Worm (Caenorhabditis elegans) whole organism, young adult: ENCODE data around the gene acy-3.

Experiments used
- B0336.3 ChIP-seq: fragments of 200-800 bp; sonication (Bioruptor generic); IDR thresholded peaks from 2 replicates; pipeline ENCODE4 v1.3.6; 2022; ENCODE audit warnings: missing genetic modification characterization, missing compliant biosample characterization
- D2030.7 ChIP-seq: fragments of 200-800 bp; sonication (Bioruptor generic); IDR thresholded peaks from 2 replicates; pipeline ENCODE4 v1.3.6; 2022; ENCODE audit warnings: missing genetic modification reagents, missing genetic modification characterization, missing compliant biosample characterization
- F33H1.4 ChIP-seq: fragments of 200-800 bp; sonication (Bioruptor generic); IDR thresholded peaks from 2 replicates; pipeline ENCODE4 v1.3.6; 2022; ENCODE audit warnings: missing genetic modification reagents, missing genetic modification characterization, missing compliant biosample characterization
- F57A8.1 ChIP-seq: fragments of 200-800 bp; sonication (Bioruptor generic); optimal IDR thresholded peaks from 2 replicates; lab custom pipeline; 2018; ENCODE audit warnings: mild to moderate bottlenecking, missing genetic modification characterization, moderate library complexity, missing compliant biosample characterization
- F57C9.4 ChIP-seq: sonication (generic microtip); optimal IDR thresholded peaks from 2 replicates; lab custom pipeline; 2017; ENCODE audit warnings: mild to moderate bottlenecking, missing genetic modification characterization, missing compliant biosample characterization
- T26A5.8 ChIP-seq: sonication (generic microtip); optimal IDR thresholded peaks from 2 replicates; lab custom pipeline; 2016; ENCODE audit warnings: missing genetic modification characterization, missing compliant biosample characterization
- Y53F4B.3 ChIP-seq: fragments of 200-800 bp; sonication (Bioruptor generic); IDR thresholded peaks from 2 replicates; pipeline ENCODE4 v1.3.6; 2022; ENCODE audit warnings: missing genetic modification reagents, missing genetic modification characterization, missing compliant biosample characterization
- Y79H2A.3 ChIP-seq: fragments of 200-800 bp; sonication (Bioruptor generic); conservative IDR thresholded peaks from 2 replicates; pipeline ENCODE4 v1.3.6; 2022; ENCODE audit warnings: missing genetic modification reagents, missing genetic modification characterization, missing compliant biosample characterization
- athp-1 ChIP-seq: sonication (generic microtip); optimal IDR thresholded peaks from 2 replicates; lab custom pipeline; 2017; ENCODE audit warnings: mild to moderate bottlenecking, missing genetic modification characterization, missing compliant biosample characterization
- attf-5 ChIP-seq: fragments of 200-800 bp; sonication (Bioruptor generic); optimal IDR thresholded peaks from 2 replicates; lab custom pipeline; 2018; ENCODE audit warnings: mild to moderate bottlenecking, missing genetic modification characterization, missing compliant biosample characterization
- bed-2 ChIP-seq: fragments of 200-800 bp; sonication (Bioruptor generic); IDR thresholded peaks from 2 replicates; pipeline ENCODE4 v1.3.6; 2022; ENCODE audit warnings: missing genetic modification reagents, missing genetic modification characterization, missing compliant biosample characterization
- ceh-40 ChIP-seq: fragments of 200-800 bp; sonication (Bioruptor generic); IDR thresholded peaks from 2 replicates; pipeline ENCODE4 v1.3.6; 2022; ENCODE audit warnings: missing genetic modification characterization, missing compliant biosample characterization
- ceh-91 ChIP-seq: fragments of 200-800 bp; sonication (Bioruptor generic); IDR thresholded peaks from 2 replicates; pipeline ENCODE4 v1.3.6; 2022; ENCODE audit warnings: missing genetic modification reagents, missing genetic modification characterization, missing compliant biosample characterization
- chd-7 ChIP-seq: sonication (generic microtip); optimal IDR thresholded peaks from 2 replicates; lab custom pipeline; 2016; ENCODE audit warnings: mild to moderate bottlenecking, missing genetic modification characterization, moderate library complexity, missing compliant biosample characterization
- dpl-1 ChIP-seq: fragments of 150-350 bp; optimal IDR thresholded peaks from 2 replicates; lab custom pipeline; 2014; ENCODE audit warnings: missing biosample characterization, missing genetic modification reagents, missing genetic modification characterization
- efl-1 ChIP-seq: fragments of 150-350 bp; optimal IDR thresholded peaks from 2 replicates; lab custom pipeline; 2014; ENCODE audit warnings: missing biosample characterization, missing genetic modification reagents, missing genetic modification characterization
- fkh-3 ChIP-seq: sonication (generic microtip); optimal IDR thresholded peaks from 2 replicates; lab custom pipeline; 2016; ENCODE audit warnings: mild to moderate bottlenecking, missing genetic modification characterization, missing compliant biosample characterization
- hmg-1.2 ChIP-seq: fragments of 200-800 bp; sonication (Bioruptor generic); IDR thresholded peaks from 2 replicates; pipeline ENCODE4 v1.3.6; 2022; ENCODE audit warnings: missing genetic modification reagents, missing genetic modification characterization, missing compliant biosample characterization
- hsf-1 ChIP-seq: fragments of 200-800 bp; sonication (Bioruptor generic); IDR thresholded peaks from 2 replicates; pipeline ENCODE4 v1.3.6; 2022; ENCODE audit warnings: missing genetic modification reagents, missing genetic modification characterization, missing compliant biosample characterization
- lag-1 ChIP-seq: fragments of 200-800 bp; sonication (Bioruptor generic); IDR thresholded peaks from 2 replicates; pipeline ENCODE4 v1.3.6; 2022; ENCODE audit warnings: missing genetic modification reagents, missing genetic modification characterization, missing compliant biosample characterization
- let-607 ChIP-seq, 2 experiments: fragments of 200-800 bp in 1 of 2; sonication (Bioruptor generic) in 1 of 2; sonication (generic microtip) in 1 of 2; optimal IDR thresholded peaks; 2 replicates each; lab custom pipeline; 2016 to 2018; ENCODE audit warnings: mild to moderate bottlenecking in 2 of 2, missing compliant biosample characterization in 2 of 2, missing genetic modification characterization in 2 of 2, moderate library complexity in 2 of 2, missing genotype in 1 of 2
- lin-35 ChIP-seq, 3 experiments: fragments of 150-350 bp in 2 of 3; sonication (generic microtip) in 1 of 3; optimal IDR thresholded peaks; 2 replicates each; lab custom pipeline; 2014 to 2018; ENCODE audit warnings: missing biosample characterization in 3 of 3, missing genetic modification characterization in 3 of 3, missing genetic modification reagents in 3 of 3
- madf-6 ChIP-seq: fragments of 200-800 bp; sonication (Bioruptor generic); IDR thresholded peaks from 2 replicates; pipeline ENCODE4 v1.3.6; 2022; ENCODE audit warnings: missing genetic modification reagents, missing genetic modification characterization, missing compliant biosample characterization
- madf-8 ChIP-seq: fragments of 200-800 bp; sonication (Bioruptor generic); conservative IDR thresholded peaks from 2 replicates; pipeline ENCODE4 v1.3.6; 2022; ENCODE audit warnings: missing genetic modification reagents, missing genetic modification characterization, missing compliant biosample characterization
- mcd-1 ChIP-seq: fragments of 200-800 bp; sonication (Bioruptor generic); IDR thresholded peaks from 2 replicates; pipeline ENCODE4 v1.3.6; 2022; ENCODE audit warnings: missing genetic modification reagents, missing genetic modification characterization, missing compliant biosample characterization
- nhr-120 ChIP-seq: fragments of 200-800 bp; sonication (Bioruptor generic); IDR thresholded peaks from 2 replicates; pipeline ENCODE4 v1.3.6; 2022; ENCODE audit warnings: missing genetic modification characterization, missing compliant biosample characterization
- nhr-80 ChIP-seq: sonication (generic microtip); optimal IDR thresholded peaks from 2 replicates; lab custom pipeline; 2016; ENCODE audit warnings: missing genetic modification characterization, missing compliant biosample characterization
- pbrm-1 ChIP-seq: fragments of 200-800 bp; sonication (Bioruptor generic); IDR thresholded peaks from 2 replicates; pipeline ENCODE4 v1.3.6; 2022; ENCODE audit warnings: missing genetic modification reagents, missing genetic modification characterization, missing compliant biosample characterization
- repo-1 ChIP-seq: sonication (generic microtip); optimal IDR thresholded peaks from 2 replicates; lab custom pipeline; 2017; ENCODE audit warnings: mild to moderate bottlenecking, missing genetic modification characterization, missing compliant biosample characterization
- rpc-1 ChIP-seq, 2 experiments: fragments of 150-350 bp in 1 of 2; sonication (generic microtip) in 1 of 2; optimal IDR thresholded peaks; 2 replicates each; lab custom pipeline; 2014 to 2018; ENCODE audit warnings: missing biosample characterization in 1 of 2, missing genetic modification characterization in 1 of 2, missing genetic modification reagents in 1 of 2, missing genotype in 1 of 2
- snpc-3.4 ChIP-seq: sonication (generic microtip); optimal IDR thresholded peaks from 2 replicates; lab custom pipeline; 2017; ENCODE audit warnings: missing genetic modification characterization, mild to moderate bottlenecking, missing compliant biosample characterization, antibody characterized with exemption, moderate library complexity, missing genotype, missing genetic modification reagents
- somi-1 ChIP-seq: fragments of 200-800 bp; sonication (Bioruptor generic); optimal IDR thresholded peaks from 2 replicates; lab custom pipeline; 2018; ENCODE audit warnings: mild to moderate bottlenecking, missing genetic modification characterization, missing compliant biosample characterization
- unc-130 ChIP-seq: sonication (generic microtip); optimal IDR thresholded peaks from 2 replicates; lab custom pipeline; 2016; ENCODE audit warnings: missing genetic modification reagents, missing genetic modification characterization, missing compliant biosample characterization
- ztf-6 ChIP-seq: fragments of 200-800 bp; sonication (Bioruptor generic); IDR thresholded peaks from 2 replicates; pipeline ENCODE4 v1.3.6; 2022; ENCODE audit warnings: missing genetic modification reagents, missing genetic modification characterization, missing compliant biosample characterization

acy-3 gene

DNA sequence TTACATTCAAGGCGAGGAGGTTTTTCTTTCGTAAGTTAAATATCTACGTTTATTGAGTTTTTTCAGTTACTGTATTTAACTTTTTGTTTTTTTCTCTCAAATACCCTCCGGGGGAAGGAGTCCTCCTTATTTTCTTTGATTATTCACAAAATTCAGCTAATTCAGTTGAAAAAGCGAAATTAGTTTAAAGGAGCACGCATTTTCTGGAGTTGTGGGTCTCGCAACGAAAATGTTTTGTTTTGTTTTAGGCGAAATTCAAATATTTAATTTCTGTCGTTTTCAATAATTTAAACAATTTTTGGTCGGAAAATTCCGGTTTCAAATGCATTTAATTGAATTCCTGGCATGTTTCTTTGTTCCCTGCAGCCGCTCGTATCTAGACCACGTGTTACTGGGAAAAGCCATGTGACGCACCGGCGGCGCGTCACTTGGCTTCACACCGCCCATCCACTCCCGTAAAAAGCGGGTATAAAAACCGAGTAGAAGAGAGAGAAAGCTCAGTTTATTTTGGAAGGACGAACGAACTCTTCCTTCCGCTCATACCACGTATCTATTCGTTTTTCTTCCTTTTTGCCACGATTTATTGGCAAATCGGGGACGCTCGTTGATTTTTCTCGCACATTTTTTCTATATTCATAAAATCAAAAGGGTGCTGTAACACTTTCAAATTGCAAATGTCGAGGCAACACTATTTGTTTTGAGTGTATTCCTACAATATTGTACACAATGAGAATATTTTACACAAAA is 50.6 kb downstream of the acy-3 start (continued):
- no peak for TF ChIP-seq nhr-120 (GFP tag; lab: Robert Waterston, UW)
- TF ChIP-seq F33H1.4 (GFP tag; lab: Robert Waterston, UW): peak; percentile 70
- peak; percentile 12 for TF ChIP-seq somi-1
- no peak for TF ChIP-seq pbrm-1
- TF ChIP-seq Y53F4B.3: no peak
- TF ChIP-seq bed-2: no peak
- TF ChIP-seq, all 124 proteins: peak for 6

DNA sequence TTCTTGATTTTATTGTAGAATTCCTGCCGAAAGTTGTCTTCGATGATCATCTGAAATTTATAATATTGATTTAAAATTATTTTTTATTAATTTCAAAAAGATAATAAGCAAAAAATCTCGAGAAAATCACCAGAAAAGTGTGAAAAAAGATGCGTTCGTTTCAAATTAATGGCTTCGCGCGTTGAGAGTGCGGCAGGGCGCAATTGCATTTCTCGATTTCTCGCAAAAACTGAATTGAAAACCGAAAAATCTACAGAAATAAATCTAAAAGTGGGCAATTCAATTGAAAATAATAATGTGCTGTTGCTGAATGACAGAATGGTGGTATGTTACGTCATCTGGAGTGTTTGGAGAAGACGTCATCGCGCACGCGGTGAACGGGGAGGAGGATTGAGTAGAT is 51.3 kb downstream of the acy-3 start, which contains the start of gene evl-18:
Gene evl-18 (minus strand): TSS at position 50 of the 400 bp plus-strand sequence.
- TF ChIP-seq mcd-1 (GFP tag; lab: Robert Waterston, UW) (peak; percentile 69), chd-7 (no peak), efl-1 (GFP tag; lab: Kevin White, UChicago) (peak; percentile 38)

DNA sequence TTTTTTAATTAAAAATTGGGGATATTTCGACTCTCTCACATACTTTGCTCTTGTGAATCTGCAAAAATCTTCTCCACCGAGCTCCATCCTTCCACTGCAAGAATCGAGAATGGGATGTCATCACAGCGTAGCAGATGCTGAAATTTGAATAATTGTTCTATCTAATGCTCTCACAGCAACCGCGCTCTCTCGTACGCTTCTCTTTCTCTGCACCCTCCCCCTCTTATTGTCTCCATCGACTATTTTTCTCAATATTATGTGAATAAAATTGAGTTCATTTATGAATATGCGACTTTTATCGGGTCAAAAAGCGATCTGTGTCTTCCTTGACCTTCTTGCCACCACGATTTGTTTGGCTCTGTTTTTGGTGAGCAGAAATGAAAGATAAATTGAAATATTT is 52.3 kb downstream of the acy-3 start, which contains the start of gene F34D10.3:
Gene F34D10.3 (plus strand): TSS at position 249 of the 400 bp plus-strand sequence.
- TF ChIP-seq madf-8: no peak
- TF ChIP-seq Y79H2A.3 (GFP tag; lab: Robert Waterston, UW): no peak
- TF ChIP-seq let-607 (tag; optimal IDR thresholded peaks at IDR 0.05; lab: Kevin White, UChicago): no peak
- TF ChIP-seq ceh-40 (GFP tag; lab: Robert Waterston, UW): no peak
- peak; percentile 61; the same call in 1 of the 2 replicates for TF ChIP-seq hmg-1.2 (GFP tag; lab: Robert Waterston, UW)
- TF ChIP-seq snpc-3.4 (tag; lab: Kevin White, UChicago): no peak
- peak; percentile 7 for TF ChIP-seq attf-5 (GFP tag; lab: Kevin White, UChicago)
- 0 out of 2 replicates have a peak, but pooled peaks have one; percentile 12 for TF ChIP-seq madf-6 (GFP tag; lab: Robert Waterston, UW)
- TF ChIP-seq nhr-120 (GFP tag; lab: Robert Waterston, UW): no peak
- TF ChIP-seq lin-35 (GFP tag; optimal IDR thresholded peaks at IDR 0.05; lab: Kevin White, UChicago): no peak

DNA sequence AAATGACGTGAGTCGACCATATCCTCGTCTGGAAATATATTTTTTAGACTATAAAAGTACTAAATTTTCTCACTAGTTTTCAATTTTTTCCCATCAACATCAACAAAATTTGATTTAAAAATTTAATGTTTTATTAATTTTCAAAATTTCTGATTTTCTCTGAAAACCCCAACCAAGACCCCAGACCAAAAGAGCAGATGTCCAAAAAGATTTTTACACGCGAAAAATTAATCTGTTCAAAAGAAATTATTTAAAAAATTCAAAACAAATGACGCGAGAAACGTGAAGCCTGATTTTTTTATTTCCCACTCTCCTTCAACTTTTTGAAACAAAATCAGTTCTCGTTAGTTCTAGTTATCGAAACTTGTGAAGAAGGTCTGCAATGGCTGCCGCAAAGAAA is 55.8 kb downstream of the acy-3 start, which contains the start of gene F34D10.8:
Gene F34D10.8 (plus strand): TSS at position 301 of the 400 bp plus-strand sequence.
- no peak for TF ChIP-seq nhr-80
- TF ChIP-seq ceh-40 (GFP tag; lab: Robert Waterston, UW): no peak
- TF ChIP-seq F57C9.4 (tag; lab: Kevin White, UChicago): no peak
- TF ChIP-seq athp-1: no peak
- no peak for TF ChIP-seq lag-1 (GFP tag; lab: Robert Waterston, UW)
- no peak for TF ChIP-seq lin-35 (GFP tag; optimal IDR thresholded peaks at IDR 0.05; lab: Kevin White, UChicago)
- TF ChIP-seq T26A5.8 (tag; lab: Kevin White, UChicago): no peak
- TF ChIP-seq fkh-3 (tag; lab: Kevin White, UChicago): no peak
- no peak for TF ChIP-seq ceh-91
- TF ChIP-seq F57A8.1 (GFP tag; lab: Kevin White, UChicago): no peak
- no peak for TF ChIP-seq repo-1 (tag; lab: Kevin White, UChicago)
- TF ChIP-seq B0336.3 (GFP tag; lab: Robert Waterston, UW): no peak
- TF ChIP-seq ztf-6: no peak
- no peak for TF ChIP-seq D2030.7 (GFP tag; lab: Robert Waterston, UW)
- no peak for TF ChIP-seq pbrm-1
- TF ChIP-seq unc-130 (GFP tag; lab: Kevin White, UChicago): no peak
- TF ChIP-seq hsf-1 (GFP tag; lab: Robert Waterston, UW): no peak
- TF ChIP-seq dpl-1: no peak
- TF ChIP-seq rpc-1 (optimal IDR thresholded peaks at IDR 0.05; lab: Kevin White, UChicago): no peak
- TF ChIP-seq rpc-1 (tag; optimal IDR thresholded peaks at IDR 0.05; lab: Kevin White, UChicago): no peak
